Fruit fly (Drosophila melanogaster) whole organism, prepupa: ENCODE measurements around the gene Spn31A.

Source experiments
- Blimp-1 ChIP-seq: fragments of 200-800 bp; sonication (Bioruptor generic); optimal IDR thresholded peaks from 3 replicates; lab custom pipeline; 2017; ENCODE audit warnings: missing biosample characterization, missing genetic modification characterization, mild to moderate bottlenecking, moderate library complexity, missing genetic modification reagents
- CG10631 ChIP-seq: fragments of 200-800 bp; sonication (Bioruptor generic); optimal IDR thresholded peaks from 2 replicates; lab custom pipeline; 2016; ENCODE audit warnings: missing biosample characterization, missing genetic modification characterization
- CG10669 ChIP-seq: fragments of 200-800 bp; sonication (Bioruptor generic); optimal IDR thresholded peaks from 3 replicates; lab custom pipeline; 2018; ENCODE audit warnings: missing biosample characterization, mild to moderate bottlenecking, missing genetic modification characterization, moderate library complexity
- CG1621 ChIP-seq: fragments of 200-800 bp; sonication (Bioruptor generic); optimal IDR thresholded peaks from 3 replicates; lab custom pipeline; 2018; ENCODE audit warnings: missing biosample characterization, mild to moderate bottlenecking, missing genetic modification characterization
- CG16779 ChIP-seq: fragments of 200-800 bp; sonication (Bioruptor generic); optimal IDR thresholded peaks from 3 replicates; lab custom pipeline; 2017; ENCODE audit warnings: missing biosample characterization, mild to moderate bottlenecking, missing genetic modification characterization
- CG32006 ChIP-seq: fragments of 200-800 bp; sonication (Bioruptor generic); optimal IDR thresholded peaks from 3 replicates; lab custom pipeline; 2017; ENCODE audit warnings: missing biosample characterization, mild to moderate bottlenecking, missing genetic modification characterization
- CG3919 ChIP-seq: fragments of 200-800 bp; sonication (Bioruptor generic); optimal IDR thresholded peaks from 3 replicates; lab custom pipeline; 2016; ENCODE audit warnings: missing biosample characterization, missing genetic modification characterization
- CG6792 ChIP-seq: fragments of 200-800 bp; sonication (Bioruptor generic); optimal IDR thresholded peaks from 3 replicates; lab custom pipeline; 2016; ENCODE audit warnings: missing biosample characterization, missing genetic modification characterization
- CG6854 ChIP-seq: fragments of 200-800 bp; sonication (Bioruptor generic); optimal IDR thresholded peaks from 2 replicates; lab custom pipeline; 2017; ENCODE audit warnings: missing biosample characterization, mild to moderate bottlenecking, missing genetic modification characterization
- CG8632 ChIP-seq: fragments of 200-800 bp; sonication (Bioruptor generic); optimal IDR thresholded peaks from 3 replicates; lab custom pipeline; 2016; ENCODE audit warnings: missing biosample characterization, missing genetic modification characterization
- Eip78C ChIP-seq: fragments of 200-800 bp; sonication (Bioruptor generic); peaks from one replicate; lab custom pipeline; 2016; ENCODE audit warnings: missing biosample characterization, missing genetic modification characterization
- Eip93F ChIP-seq: fragments of 200-800 bp; sonication (Bioruptor generic); optimal IDR thresholded peaks from 2 replicates; lab custom pipeline; 2016; ENCODE audit warnings: missing biosample characterization, mild to moderate bottlenecking, missing genetic modification characterization
- Ets96B ChIP-seq: fragments of 200-800 bp; optimal IDR thresholded peaks from 2 replicates; lab custom pipeline; 2019; ENCODE audit warnings: missing biosample characterization, mild to moderate bottlenecking, missing genetic modification characterization, moderate library complexity
- Gug ChIP-seq: fragments of 200-800 bp; sonication (Bioruptor generic); IDR thresholded peaks from 2 replicates; pipeline ENCODE4 v1.3.6; 2022; ENCODE audit warnings: missing biosample characterization, missing genetic modification characterization
- Lpt ChIP-seq: fragments of 200-800 bp; sonication (Bioruptor generic); optimal IDR thresholded peaks from 3 replicates; lab custom pipeline; 2016; ENCODE audit warnings: missing biosample characterization, missing genetic modification characterization
- OdsH ChIP-seq: fragments of 200-800 bp; sonication (Bioruptor generic); optimal IDR thresholded peaks from 3 replicates; lab custom pipeline; 2016; ENCODE audit warnings: missing biosample characterization, missing genetic modification characterization
- Sox14 ChIP-seq: fragments of 200-800 bp; sonication (Bioruptor generic); optimal IDR thresholded peaks from 3 replicates; lab custom pipeline; 2016; ENCODE audit warnings: missing biosample characterization, missing genetic modification characterization
- Sox15 ChIP-seq: fragments of 200-800 bp; sonication (Bioruptor generic); optimal IDR thresholded peaks from 3 replicates; lab custom pipeline; 2016; ENCODE audit warnings: missing biosample characterization, missing genetic modification characterization
- acj6 ChIP-seq: fragments of 200-800 bp; sonication (Bioruptor generic); optimal IDR thresholded peaks from 3 replicates; lab custom pipeline; 2016; ENCODE audit warnings: missing biosample characterization, missing genetic modification characterization
- cyc ChIP-seq: fragments of 200-800 bp; sonication (Bioruptor generic); optimal IDR thresholded peaks from 3 replicates; lab custom pipeline; 2016; ENCODE audit warnings: missing biosample characterization, missing genetic modification characterization
- dac ChIP-seq: fragments of 200-800 bp; sonication (Bioruptor generic); optimal IDR thresholded peaks from 2 replicates; lab custom pipeline; 2017; ENCODE audit warnings: missing biosample characterization, mild to moderate bottlenecking, missing genetic modification characterization
- dsx ChIP-seq: fragments of 200-800 bp; optimal IDR thresholded peaks from 3 replicates; lab custom pipeline; 2019; ENCODE audit warnings: missing biosample characterization, mild to moderate bottlenecking, missing genetic modification characterization, moderate library complexity; ENCODE audit not compliant: poor library complexity, severe bottlenecking
- lz ChIP-seq: fragments of 200-800 bp; sonication (Bioruptor generic); optimal IDR thresholded peaks from 3 replicates; lab custom pipeline; 2016; ENCODE audit warnings: missing biosample characterization, missing genetic modification characterization
- pdm3 ChIP-seq: fragments of 200-800 bp; sonication (Bioruptor generic); optimal IDR thresholded peaks from 3 replicates; lab custom pipeline; 2016; ENCODE audit warnings: missing biosample characterization, missing genetic modification characterization
- spab ChIP-seq: fragments of 200-800 bp; sonication (Bioruptor generic); optimal IDR thresholded peaks from 2 replicates; lab custom pipeline; 2017; ENCODE audit warnings: missing biosample characterization, mild to moderate bottlenecking, missing genetic modification characterization, missing genetic modification reagents
- topi ChIP-seq: fragments of 200-800 bp; sonication (Bioruptor generic); optimal IDR thresholded peaks from 3 replicates; lab custom pipeline; 2016; ENCODE audit warnings: missing biosample characterization, missing genetic modification characterization

The Spn31A gene

dm6 chr2L:10093788-10094187 lies 33.2 kb downstream of the Spn31A start, which contains the start of gene CG34109:
TSS of gene CG34109 (plus strand) at chr2L:10094088.
- TF ChIP-seq Eip93F (GFP tag; lab: Kevin White, UChicago) = no peak
- TF ChIP-seq dsx (GFP tag; lab: Kevin White, UChicago) = no peak
- TF ChIP-seq Eip78C (GFP tag; lab: Kevin White, UChicago) = no peak
- no peak for TF ChIP-seq Sox15 (GFP tag; lab: Kevin White, UChicago)
- TF ChIP-seq CG6854 (GFP tag; lab: Kevin White, UChicago) = no peak
- no peak for TF ChIP-seq Gug (GFP tag; lab: Robert Waterston, UW)
- no peak for TF ChIP-seq OdsH (GFP tag; lab: Kevin White, UChicago)
- TF ChIP-seq CG16779 (tag; lab: Kevin White, UChicago) = no peak
- TF ChIP-seq Blimp-1 (GFP tag; lab: Kevin White, UChicago) = no peak
- TF ChIP-seq Sox14 = no peak
- no peak for TF ChIP-seq CG1621 (tag; lab: Kevin White, UChicago)
- TF ChIP-seq CG8632 (GFP tag; lab: Kevin White, UChicago) = no peak
- TF ChIP-seq dac (GFP tag; lab: Kevin White, UChicago) = no peak
- no peak for TF ChIP-seq Ets96B
- TF ChIP-seq lz = no peak
- TF ChIP-seq Lpt (GFP tag; lab: Kevin White, UChicago) = no peak
- no peak for TF ChIP-seq CG6792 (GFP tag; lab: Kevin White, UChicago)

dm6 chr2L:10096127-10096526 lies 35.5 kb downstream of the Spn31A start:
- TF ChIP-seq pdm3 (no peak), CG1621 (tag; lab: Kevin White, UChicago) (no peak), CG10669 (GFP tag; lab: Kevin White, UChicago) (no peak), CG32006 (no peak), acj6 (no peak), CG3919 (no peak), topi (GFP tag; lab: Kevin White, UChicago) (no peak), lz (no peak), CG6854 (GFP tag; lab: Kevin White, UChicago) (no peak), cyc (GFP tag; lab: Kevin White, UChicago) (no peak), Ets96B (no peak), Sox15 (GFP tag; lab: Kevin White, UChicago) (no peak)
- TF ChIP-seq, all 60 proteins: peak for 0

- TF ChIP-seq CG10631 (GFP tag; lab: Kevin White, UChicago) = no peak
- TF ChIP-seq spab = no peak
- TF ChIP-seq topi (GFP tag; lab: Kevin White, UChicago) = no peak
- TF ChIP-seq, all 60 proteins: peak for 0
These were observed 48.1 kb downstream of the Spn31A start for dm6 chr2L:10108749-10109148.
